Fruit fly (Drosophila melanogaster) whole organism, adult: Measurements from ENCODE around the gene CG33510.

Source experiments
- CG11617 ChIP-seq: fragments of 200-800 bp; sonication (Bioruptor generic); optimal IDR thresholded peaks from 2 replicates; lab custom pipeline; 2017; ENCODE audit warnings: mild to moderate bottlenecking, missing biosample characterization, missing genetic modification reagents, missing genetic modification characterization
- CG12768 ChIP-seq: fragments of 200-800 bp; sonication (Bioruptor generic); optimal IDR thresholded peaks from 2 replicates; lab custom pipeline; 2017; ENCODE audit warnings: missing biosample characterization, missing genetic modification characterization, mild to moderate bottlenecking, moderate library complexity, missing genetic modification reagents
- CG14711 ChIP-seq: fragments of 200-800 bp; sonication (Bioruptor generic); optimal IDR thresholded peaks from 2 replicates; lab custom pipeline; 2018; ENCODE audit warnings: missing biosample characterization, mild to moderate bottlenecking, missing genetic modification characterization, moderate library complexity
- CG1620 ChIP-seq: fragments of 200-800 bp; sonication (Bioruptor generic); optimal IDR thresholded peaks from 2 replicates; lab custom pipeline; 2016; ENCODE audit warnings: missing biosample characterization, missing genetic modification characterization
- CG33017 ChIP-seq: fragments of 200-800 bp; sonication (Bioruptor generic); optimal IDR thresholded peaks from 2 replicates; lab custom pipeline; 2018; ENCODE audit warnings: missing biosample characterization, mild to moderate bottlenecking, missing genetic modification characterization, moderate library complexity
- CG7045 ChIP-seq: fragments of 200-800 bp; sonication (Bioruptor generic); optimal IDR thresholded peaks from 2 replicates; lab custom pipeline; 2017; ENCODE audit warnings: missing biosample characterization, mild to moderate bottlenecking, missing genetic modification characterization
- CG7101 ChIP-seq: fragments of 200-800 bp; sonication (Bioruptor generic); optimal IDR thresholded peaks from 2 replicates; lab custom pipeline; 2018; ENCODE audit warnings: missing biosample characterization, mild to moderate bottlenecking, missing genetic modification characterization, moderate library complexity
- Clk ChIP-seq: fragments of 200-800 bp; sonication (Bioruptor generic); optimal IDR thresholded peaks from 2 replicates; lab custom pipeline; 2017; ENCODE audit warnings: missing biosample characterization, missing genetic modification characterization
- Hr96 ChIP-seq: fragments of 200-800 bp; sonication (Bioruptor generic); optimal IDR thresholded peaks from 2 replicates; lab custom pipeline; 2016; ENCODE audit warnings: missing biosample characterization, missing genetic modification characterization
- Mnt ChIP-seq: fragments of 200-800 bp; sonication (Bioruptor generic); optimal IDR thresholded peaks from 2 replicates; lab custom pipeline; 2016; ENCODE audit warnings: missing biosample characterization, mild to moderate bottlenecking, missing genetic modification characterization
- bab1 ChIP-seq: fragments of 200-800 bp; sonication (Bioruptor generic); optimal IDR thresholded peaks from 3 replicates; lab custom pipeline; 2019; ENCODE audit warnings: missing biosample characterization, mild to moderate bottlenecking, missing genetic modification characterization, moderate library complexity
- cic ChIP-seq: fragments of 200-800 bp; sonication (Bioruptor generic); optimal IDR thresholded peaks from 2 replicates; lab custom pipeline; 2017; ENCODE audit warnings: missing biosample characterization, mild to moderate bottlenecking, missing genetic modification characterization, moderate library complexity
- cnc ChIP-seq, 2 experiments: fragments of >200 bp; optimal IDR thresholded peaks; 2 replicates each; lab custom pipeline; 2017
- kay ChIP-seq: fragments of 200-800 bp; sonication (Bioruptor generic); peaks from one replicate; lab custom pipeline; 2016; ENCODE audit warnings: missing biosample characterization, missing genetic modification characterization, borderline replicate concordance
- ovo ChIP-seq: fragments of 200-800 bp; sonication (Bioruptor generic); optimal IDR thresholded peaks from 2 replicates; lab custom pipeline; 2016; ENCODE audit warnings: missing biosample characterization, missing genetic modification characterization
- pad ChIP-seq: fragments of 200-800 bp; sonication (Bioruptor generic); optimal IDR thresholded peaks from 3 replicates; lab custom pipeline; 2017; ENCODE audit warnings: missing biosample characterization, missing genetic modification characterization, mild to moderate bottlenecking, moderate library complexity, missing genetic modification reagents
- tj ChIP-seq: fragments of 200-800 bp; sonication (Bioruptor generic); optimal IDR thresholded peaks from 3 replicates; lab custom pipeline; 2017; ENCODE audit warnings: missing biosample characterization, mild to moderate bottlenecking, missing genetic modification characterization, moderate library complexity
- toe ChIP-seq: fragments of 200-800 bp; sonication (Bioruptor generic); optimal IDR thresholded peaks from 2 replicates; lab custom pipeline; 2016; ENCODE audit warnings: missing biosample characterization, missing genetic modification characterization

The CG33510 gene

dm6 chr2L:21084268-21084667 lies at the start of gene CG33510:
Gene CG33510, minus strand, starts transcription at chr2L:21084326.
- peak; percentile 8 for TF ChIP-seq cic (GFP tag; lab: Kevin White, UChicago)
- no peak for TF ChIP-seq CG12768 (GFP tag; lab: Kevin White, UChicago)
- peak; percentile 6 for TF ChIP-seq CG14711
- TF ChIP-seq kay, result no peak
- TF ChIP-seq CG1620 (GFP tag; lab: Kevin White, UChicago), result no peak
- peak; percentile 24 for TF ChIP-seq CG11617 (GFP tag; lab: Kevin White, UChicago)
- TF ChIP-seq CG7045, result no peak
- no peak for TF ChIP-seq toe
- no peak for TF ChIP-seq CG33017 (tag; lab: Kevin White, UChicago)

dm6 chr2L:21115687-21116086 lies 31.6 kb upstream of the CG33510 start:
- peak; percentile 30 for TF ChIP-seq kay
- TF ChIP-seq bab1 (GFP tag; lab: Kevin White, UChicago), result peak; percentile 27
- TF ChIP-seq CG12768 (GFP tag; lab: Kevin White, UChicago), result no peak
- peak; percentile 83 for TF ChIP-seq tj (GFP tag; lab: Kevin White, UChicago)

dm6 chr2L:21113546-21113945 lies 29.4 kb upstream of the CG33510 start:
- TF ChIP-seq bab1 (GFP tag; lab: Kevin White, UChicago), result no peak

dm6 chr2L:21111849-21112248 lies 27.7 kb upstream of the CG33510 start:
- TF ChIP-seq Hr96 (GFP tag; lab: Kevin White, UChicago) (no peak), toe (no peak), CG14711 (no peak), cic (GFP tag; lab: Kevin White, UChicago) (no peak), CG33017 (tag; lab: Kevin White, UChicago) (no peak), bab1 (GFP tag; lab: Kevin White, UChicago) (no peak), tj (GFP tag; lab: Kevin White, UChicago) (no peak), ovo (GFP tag; lab: Kevin White, UChicago) (no peak), CG12768 (GFP tag; lab: Kevin White, UChicago) (no peak), kay (no peak), CG11617 (GFP tag; lab: Kevin White, UChicago) (no peak), CG7101 (no peak), cnc (optimal IDR thresholded peaks at IDR 0.05; lab: Kevin White, UChicago) (no peak), Mnt (GFP tag; lab: Kevin White, UChicago) (no peak), CG7045 (no peak)

dm6 chr2L:21109680-21110079 lies 25.6 kb upstream of the CG33510 start:
- TF ChIP-seq CG14711 (no peak), Clk (GFP tag; lab: Kevin White, UChicago) (no peak), pad (GFP tag; lab: Kevin White, UChicago) (no peak), tj (GFP tag; lab: Kevin White, UChicago) (no peak), kay (no peak), bab1 (GFP tag; lab: Kevin White, UChicago) (no peak)

- TF ChIP-seq bab1 (GFP tag; lab: Kevin White, UChicago) (peak; percentile 16), Clk (GFP tag; lab: Kevin White, UChicago) (no peak), kay (peak; percentile 44)
These were observed 24.7 kb upstream of the CG33510 start for dm6 chr2L:21108759-21109282.

dm6 chr2L:21107651-21108489 lies 23.7 kb upstream of the CG33510 start:
- TF ChIP-seq CG1620 (GFP tag; lab: Kevin White, UChicago) (no peak), bab1 (GFP tag; lab: Kevin White, UChicago) (peak; percentile 25), Clk (GFP tag; lab: Kevin White, UChicago) (no peak), toe (no peak), cnc (optimal IDR thresholded peaks at IDR 0.05; lab: Kevin White, UChicago) (no peak), cic (GFP tag; lab: Kevin White, UChicago) (peak; percentile 54), tj (GFP tag; lab: Kevin White, UChicago) (peak; percentile 54)

- TF ChIP-seq pad (GFP tag; lab: Kevin White, UChicago), result no peak
- no peak for TF ChIP-seq Clk (GFP tag; lab: Kevin White, UChicago)
These were observed 21.0 kb upstream of the CG33510 start for dm6 chr2L:21105127-21105526.
